Worm (Caenorhabditis elegans) whole organism, L1 larva: ENCODE measurements around the gene mdt-1.2.

Experiments used
- C16A3.4 ChIP-seq: fragments of 150-350 bp; optimal IDR thresholded peaks from 2 replicates; lab custom pipeline; 2014; ENCODE audit warnings: missing biosample characterization, missing genetic modification characterization
- C34B4.2 ChIP-seq: sonication (generic microtip); optimal IDR thresholded peaks from 2 replicates; lab custom pipeline; 2017; ENCODE audit warnings: mild to moderate bottlenecking, missing genetic modification characterization, missing compliant biosample characterization
- F16B12.6 ChIP-seq: fragments of 150-350 bp; optimal IDR thresholded peaks from 2 replicates; lab custom pipeline; 2014; ENCODE audit warnings: missing biosample characterization, missing genetic modification characterization
- alr-1 ChIP-seq: fragments of 200-800 bp; sonication (Bioruptor generic); optimal IDR thresholded peaks from 2 replicates; lab custom pipeline; 2018; ENCODE audit warnings: borderline replicate concordance, mild to moderate bottlenecking, missing genetic modification characterization, missing compliant biosample characterization
- aly-2 ChIP-seq: fragments of 150-350 bp; optimal IDR thresholded peaks from 2 replicates; lab custom pipeline; 2014; ENCODE audit warnings: missing biosample characterization, missing genetic modification characterization
- ceh-63 ChIP-seq: fragments of 200-800 bp; sonication (Bioruptor generic); optimal IDR thresholded peaks from 2 replicates; lab custom pipeline; 2018; ENCODE audit warnings: mild to moderate bottlenecking, missing genetic modification characterization, missing compliant biosample characterization
- ceh-82 ChIP-seq, 3 experiments: fragments of 150-350 bp in 1 of 3; sonication (generic microtip) in 2 of 3; optimal IDR thresholded peaks; 2 replicates each; lab custom pipeline; 2014 to 2017; ENCODE audit warnings: missing biosample characterization in 3 of 3, missing genetic modification characterization in 3 of 3
- ceh-88 ChIP-seq: fragments of 200-800 bp; sonication (Bioruptor generic); IDR thresholded peaks from 2 replicates; pipeline ENCODE4 v1.3.6; 2022; ENCODE audit warnings: missing genetic modification characterization, missing compliant biosample characterization
- dpl-1 ChIP-seq, 3 experiments: fragments of 150-350 bp in 2 of 3; sonication (generic microtip) in 1 of 3; optimal IDR thresholded peaks; 2 replicates each; lab custom pipeline; 2014 to 2017; ENCODE audit warnings: missing biosample characterization in 3 of 3, missing genetic modification characterization in 3 of 3, missing genetic modification reagents in 3 of 3
- dsc-1 ChIP-seq: sonication (generic microtip); optimal IDR thresholded peaks from 2 replicates; lab custom pipeline; 2016; ENCODE audit warnings: mild to moderate bottlenecking, missing genetic modification characterization, missing compliant biosample characterization
- efl-1 ChIP-seq, 4 experiments: fragments of 150-350 bp; optimal IDR thresholded peaks in 3 of 4; peaks in 1 of 4; 1 replicate in 1 of 4; 2 replicates in 3 of 4; lab custom pipeline; 2014; ENCODE audit warnings: missing biosample characterization in 2 of 4, missing genetic modification characterization in 2 of 4, missing genetic modification reagents in 2 of 4
- efl-3 ChIP-seq: fragments of 200-800 bp; sonication (Bioruptor generic); optimal IDR thresholded peaks from 2 replicates; lab custom pipeline; 2018; ENCODE audit warnings: mild to moderate bottlenecking, missing genetic modification characterization, missing compliant biosample characterization
- egl-13 ChIP-seq: sonication (generic microtip); optimal IDR thresholded peaks from 2 replicates; lab custom pipeline; 2016; ENCODE audit warnings: missing genotype, missing genetic modification reagents, missing genetic modification characterization, missing compliant biosample characterization
- egl-27 ChIP-seq, 2 experiments: fragments of 150-350 bp in 1 of 2; sonication (generic microtip); optimal IDR thresholded peaks; 3 replicates each; lab custom pipeline; 2017 to 2018; ENCODE audit warnings: missing biosample characterization in 2 of 2, missing genetic modification characterization in 2 of 2, missing genetic modification reagents in 2 of 2
- elt-2 ChIP-seq: sonication (generic microtip); optimal IDR thresholded peaks from 2 replicates; lab custom pipeline; 2016; ENCODE audit warnings: missing genetic modification characterization, mild to moderate bottlenecking, inconsistent platforms, missing compliant biosample characterization, missing genetic modification reagents
- grh-1 ChIP-seq: fragments of 200-800 bp; sonication (Bioruptor generic); IDR thresholded peaks from 2 replicates; pipeline ENCODE4 v1.3.6; 2022; ENCODE audit warnings: missing genetic modification reagents, missing genetic modification characterization, missing compliant biosample characterization
- hlh-4 ChIP-seq: sonication (generic microtip); optimal IDR thresholded peaks from 2 replicates; lab custom pipeline; 2016; ENCODE audit warnings: mild to moderate bottlenecking, missing genetic modification characterization, missing compliant biosample characterization
- hpl-2 ChIP-seq: fragments of 150-350 bp; optimal IDR thresholded peaks from 2 replicates; lab custom pipeline; 2014; ENCODE audit warnings: missing biosample characterization, missing genetic modification reagents, missing genetic modification characterization
- irx-1 ChIP-seq: sonication (generic microtip); optimal IDR thresholded peaks from 2 replicates; lab custom pipeline; 2016; ENCODE audit warnings: missing genetic modification characterization, missing compliant biosample characterization
- isw-1 ChIP-seq: fragments of 200-800 bp; sonication (Bioruptor generic); IDR thresholded peaks from 2 replicates; pipeline ENCODE4 v1.3.6; 2022; ENCODE audit warnings: missing genetic modification characterization, missing compliant biosample characterization
- jun-1 ChIP-seq: fragments of 150-350 bp; optimal IDR thresholded peaks from 2 replicates; lab custom pipeline; 2014; ENCODE audit warnings: missing biosample characterization, missing genetic modification reagents, missing genetic modification characterization
- lin-14 ChIP-seq: fragments of 200-800 bp; sonication (Bioruptor generic); optimal IDR thresholded peaks from 2 replicates; lab custom pipeline; 2018; ENCODE audit warnings: mild to moderate bottlenecking, missing genetic modification characterization, moderate library complexity, missing compliant biosample characterization
- lin-15B ChIP-seq: fragments of 150-350 bp; sonication (generic microtip); optimal IDR thresholded peaks from 3 replicates; lab custom pipeline; 2014; ENCODE audit warnings: missing biosample characterization, missing genetic modification characterization
- lin-35 ChIP-seq, 2 experiments: fragments of 150-350 bp; optimal IDR thresholded peaks; 2 replicates each; lab custom pipeline; 2014; ENCODE audit warnings: missing biosample characterization in 2 of 2, missing genetic modification characterization in 2 of 2, missing genetic modification reagents in 2 of 2
- lin-39 ChIP-seq: fragments of 150-350 bp; optimal IDR thresholded peaks from 2 replicates; lab custom pipeline; 2014; ENCODE audit warnings: missing biosample characterization, missing genetic modification reagents, missing genetic modification characterization
- mdl-1 ChIP-seq, 2 experiments: fragments of 150-350 bp; optimal IDR thresholded peaks; 2 replicates each; lab custom pipeline; 2014 to 2017; ENCODE audit warnings: missing biosample characterization in 2 of 2, missing genetic modification characterization in 2 of 2, inconsistent platforms in 1 of 2
- mef-2 ChIP-seq: fragments of 150-350 bp; optimal IDR thresholded peaks from 2 replicates; lab custom pipeline; 2014; ENCODE audit warnings: missing biosample characterization, missing genetic modification characterization
- mep-1 ChIP-seq: fragments of 150-350 bp; optimal IDR thresholded peaks from 2 replicates; lab custom pipeline; 2014; ENCODE audit warnings: missing biosample characterization, missing genetic modification characterization
- nhr-11 ChIP-seq: fragments of 150-350 bp; optimal IDR thresholded peaks from 2 replicates; lab custom pipeline; 2014; ENCODE audit warnings: missing biosample characterization, missing genetic modification characterization
- nhr-19 ChIP-seq: fragments of 200-800 bp; sonication (Bioruptor generic); conservative IDR thresholded peaks from 2 replicates; pipeline ENCODE4 v1.3.6; 2022; ENCODE audit warnings: missing genetic modification characterization, missing compliant biosample characterization
- nhr-20 ChIP-seq: sonication (generic microtip); optimal IDR thresholded peaks from 2 replicates; lab custom pipeline; 2016; ENCODE audit warnings: mild to moderate bottlenecking, missing genetic modification characterization, missing compliant biosample characterization
- nhr-47 ChIP-seq: sonication (generic microtip); optimal IDR thresholded peaks from 2 replicates; lab custom pipeline; 2016; ENCODE audit warnings: mild to moderate bottlenecking, missing genetic modification characterization, moderate library complexity, missing compliant biosample characterization
- nhr-71 ChIP-seq: sonication (generic microtip); optimal IDR thresholded peaks from 2 replicates; lab custom pipeline; 2016; ENCODE audit warnings: mild to moderate bottlenecking, missing genetic modification characterization, moderate library complexity, missing compliant biosample characterization
- nhr-84 ChIP-seq: sonication (generic microtip); optimal IDR thresholded peaks from 2 replicates; lab custom pipeline; 2017; ENCODE audit warnings: missing biosample characterization, missing genetic modification characterization
- nhr-85 ChIP-seq: sonication (generic microtip); peaks from one replicate; lab custom pipeline; 2016; ENCODE audit warnings: missing genetic modification characterization, inconsistent platforms, missing compliant biosample characterization
- nhr-90 ChIP-seq: sonication (generic microtip); optimal IDR thresholded peaks from 2 replicates; lab custom pipeline; 2016; ENCODE audit warnings: mild to moderate bottlenecking, missing genetic modification characterization, missing compliant biosample characterization; ENCODE audit not compliant: poor library complexity
- pag-3 ChIP-seq: sonication (generic microtip); optimal IDR thresholded peaks from 2 replicates; lab custom pipeline; 2017; ENCODE audit warnings: missing genetic modification characterization, mild to moderate bottlenecking, missing compliant biosample characterization, antibody characterized with exemption, borderline replicate concordance; ENCODE audit not compliant: insufficient read depth
- pqm-1 ChIP-seq: sonication (generic microtip); optimal IDR thresholded peaks from 3 replicates; lab custom pipeline; 2017; ENCODE audit warnings: missing biosample characterization, missing genetic modification characterization
- rnt-1 ChIP-seq: sonication (generic microtip); optimal IDR thresholded peaks from 2 replicates; lab custom pipeline; 2016; ENCODE audit warnings: mild to moderate bottlenecking, missing genetic modification characterization, moderate library complexity, missing compliant biosample characterization
- snpc-4 ChIP-seq: fragments of 150-350 bp; optimal IDR thresholded peaks from 2 replicates; lab custom pipeline; 2014; ENCODE audit warnings: missing biosample characterization, missing genetic modification characterization
- snu-23 ChIP-seq: sonication (generic microtip); optimal IDR thresholded peaks from 2 replicates; lab custom pipeline; 2016; ENCODE audit warnings: missing genetic modification characterization, missing compliant biosample characterization
- sptf-1 ChIP-seq: fragments of 150-350 bp; optimal IDR thresholded peaks from 2 replicates; lab custom pipeline; 2014; ENCODE audit warnings: missing biosample characterization, missing genetic modification characterization
- sup-37 ChIP-seq: fragments of 200-800 bp; sonication (Bioruptor generic); optimal IDR thresholded peaks from 2 replicates; lab custom pipeline; 2018; ENCODE audit warnings: mild to moderate bottlenecking, missing genetic modification characterization, missing compliant biosample characterization
- xbp-1 ChIP-seq: sonication (generic microtip); optimal IDR thresholded peaks from 2 replicates; lab custom pipeline; 2016; ENCODE audit warnings: missing genetic modification characterization, missing compliant biosample characterization
- zip-4 ChIP-seq: fragments of 200-800 bp; sonication (Bioruptor generic); optimal IDR thresholded peaks from 2 replicates; lab custom pipeline; 2018; ENCODE audit warnings: mild to moderate bottlenecking, missing genetic modification characterization, moderate library complexity, missing compliant biosample characterization
- ztf-4 ChIP-seq: fragments of 150-350 bp; optimal IDR thresholded peaks from 2 replicates; lab custom pipeline; 2014; ENCODE audit warnings: missing biosample characterization, missing genetic modification characterization

Gene mdt-1.2

DNA sequence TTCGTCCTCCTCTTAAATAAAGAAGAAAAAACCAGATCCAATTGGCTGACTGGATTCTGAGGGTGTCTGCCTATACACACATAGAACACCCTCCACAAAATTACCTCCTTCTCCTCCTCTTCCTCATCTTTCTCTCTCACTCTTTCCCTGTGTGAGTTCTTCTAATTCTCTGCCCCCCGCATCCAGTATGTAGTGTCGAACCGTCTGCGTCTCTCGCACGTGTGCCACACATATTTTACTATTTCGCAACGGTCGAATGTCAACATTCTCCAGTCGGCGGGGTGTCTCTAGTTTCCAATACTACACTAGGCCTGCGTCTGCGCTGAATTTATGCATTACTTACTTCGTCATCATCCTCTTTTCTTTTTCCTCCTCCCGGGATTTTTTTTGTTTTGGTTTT, 33.0 kb downstream of the mdt-1.2 start (continued):
- TF ChIP-seq nhr-47 (peak; percentile 67), snpc-4 (tag; lab: Kevin White, UChicago) (peak; percentile 42), sptf-1 (no peak), dsc-1 (tag; lab: Kevin White, UChicago) (peak; percentile 46), aly-2 (tag; lab: Kevin White, UChicago) (no peak), dpl-1 (GFP tag; optimal IDR thresholded peaks at IDR 0.05; lab: Kevin White, UChicago) (peak in 2 of 3 experiments; percentile 16), isw-1 (GFP tag; lab: Robert Waterston, UW) (peak; percentile 28), pag-3 (no peak), grh-1 (peak; percentile 48; the same call in 1 of the 2 replicates), nhr-20 (tag; lab: Kevin White, UChicago) (peak; percentile 79), C34B4.2 (tag; lab: Kevin White, UChicago) (no peak), ceh-88 (GFP tag; lab: Robert Waterston, UW) (no peak), elt-2 (no peak), F16B12.6 (tag; lab: Kevin White, UChicago) (peak; percentile 2), nhr-71 (peak; percentile 75), nhr-19 (GFP tag; lab: Robert Waterston, UW) (peak; percentile 47), mdl-1 (tag; optimal IDR thresholded peaks at IDR 0.05; lab: Kevin White, UChicago) (peak in 1 of 2 experiments; percentile 92), irx-1 (tag; lab: Kevin White, UChicago) (peak; percentile 2), pqm-1 (tag; lab: Kevin White, UChicago) (no peak), C16A3.4 (tag; lab: Kevin White, UChicago) (peak; percentile 70), snu-23 (GFP tag; lab: Kevin White, UChicago) (peak; percentile 75), sup-37 (GFP tag; lab: Kevin White, UChicago) (no peak), ceh-82 (tag; optimal IDR thresholded peaks at IDR 0.05; lab: Kevin White, UChicago) (peak; percentile 71 to 89 (median 86)), nhr-85 (tag; lab: Kevin White, UChicago) (peak; percentile 59), mep-1 (peak; percentile 85), ztf-4 (tag; lab: Kevin White, UChicago) (no peak), efl-1 (optimal IDR thresholded peaks at IDR 0.05; lab: Kevin White, UChicago) (peak; percentile 50 to 68), efl-1 (GFP tag; optimal IDR thresholded peaks at IDR 0.05 in 1 of 2; lab: Kevin White, UChicago) (peak in 1 of 2 experiments; percentile 93), xbp-1 (peak; percentile 48), nhr-84 (tag; lab: Kevin White, UChicago) (no peak), alr-1 (no peak), nhr-90 (tag; lab: Kevin White, UChicago) (peak; percentile 18), egl-13 (tag; lab: Kevin White, UChicago) (peak; percentile 31), zip-4 (peak; percentile 75), hlh-4 (no peak), egl-27 (tag; optimal IDR thresholded peaks at IDR 0.05; lab: Kevin White, UChicago) (peak in 1 of 2 experiments; percentile 71), mef-2 (no peak), ceh-63 (GFP tag; lab: Kevin White, UChicago) (no peak), lin-35 (GFP tag; optimal IDR thresholded peaks at IDR 0.05; lab: Kevin White, UChicago) (peak; percentile 29 to 64), lin-14 (GFP tag; lab: Kevin White, UChicago) (peak; percentile 94), rnt-1 (tag; lab: Kevin White, UChicago) (peak; percentile 69), hpl-2 (no peak), efl-3 (GFP tag; lab: Kevin White, UChicago) (no peak), nhr-11 (peak; percentile 17), jun-1 (peak; percentile 85), lin-39 (tag; lab: Kevin White, UChicago) (no peak), lin-15B (tag; lab: Kevin White, UChicago) (no peak)
- TF ChIP-seq, all 84 proteins: peak for 38
